Worm (Caenorhabditis elegans): Measurements from ENCODE around the gene R01B10.3.

R01B10.3 gene

DNA sequence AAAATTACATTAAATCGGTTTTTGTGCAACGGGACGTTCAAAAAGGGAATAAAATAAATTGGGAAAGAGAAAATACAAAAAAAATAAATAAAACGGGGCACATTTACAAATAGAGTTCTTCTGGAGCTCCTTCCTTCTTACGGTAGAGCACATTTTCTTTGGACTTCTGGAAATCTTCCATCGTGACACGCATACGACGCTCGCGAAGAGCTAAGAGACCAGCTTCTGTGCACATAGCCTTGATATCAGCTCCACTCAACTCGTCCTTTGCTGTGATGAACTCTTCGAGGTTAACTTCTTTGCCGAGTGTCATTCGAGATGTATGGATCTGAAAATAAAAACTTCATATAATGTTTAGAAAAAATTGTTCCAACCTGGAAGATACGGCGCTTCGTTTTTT is 28.8 kb downstream of the R01B10.3 start:
- TF ChIP-seq pqm-1 (tag; optimal IDR thresholded peaks at IDR 0.05): no peak
- no peak for TF ChIP-seq fkh-10 (GFP tag; optimal IDR thresholded peaks at IDR 0.05)
- no peak for TF ChIP-seq lim-6 (tag; optimal IDR thresholded peaks at IDR 0.05)
- TF ChIP-seq tbx-2 (tag; optimal IDR thresholded peaks at IDR 0.05): no peak

DNA sequence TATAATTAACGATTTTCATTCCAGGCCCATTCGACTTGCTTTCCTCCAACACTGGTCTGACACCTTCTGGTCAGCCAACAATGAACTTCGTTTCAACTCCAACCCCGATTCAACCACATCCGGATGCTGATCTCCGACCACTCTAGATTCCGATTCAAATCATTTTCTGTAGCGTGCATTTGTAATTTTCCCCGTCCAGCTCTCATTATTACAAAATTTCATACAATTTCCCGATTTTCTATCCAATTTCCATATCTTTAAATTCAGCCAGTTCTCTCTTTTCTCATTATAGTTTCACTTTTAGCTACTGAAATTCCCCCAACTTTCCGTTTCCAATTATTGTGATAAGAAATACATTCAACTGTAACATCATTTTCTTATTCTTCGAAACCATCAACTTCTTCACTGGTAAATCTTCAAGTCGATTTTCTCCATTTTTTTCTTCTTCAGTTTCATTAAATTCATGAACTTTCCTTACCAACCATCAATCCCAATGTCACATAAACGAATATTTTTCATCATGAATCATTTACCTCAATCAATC is 29.3 kb downstream of the R01B10.3 start:
- TF ChIP-seq C38D4.7 (GFP tag; optimal IDR thresholded peaks at IDR 0.05): no peak
- no peak for TF ChIP-seq ceh-30 (tag; optimal IDR thresholded peaks at IDR 0.05)
- no peak for TF ChIP-seq nhr-232 (tag; optimal IDR thresholded peaks at IDR 0.05)
- no peak for TF ChIP-seq pqm-1 (tag; optimal IDR thresholded peaks at IDR 0.05)
- no peak for TF ChIP-seq ref-2 (tag; optimal IDR thresholded peaks at IDR 0.05)
- no peak for TF ChIP-seq C08G9.2 (tag; optimal IDR thresholded peaks at IDR 0.05)
- no peak for TF ChIP-seq ceh-14 (tag; optimal IDR thresholded peaks at IDR 0.05)
- no peak for TF ChIP-seq ceh-2 (tag; optimal IDR thresholded peaks at IDR 0.05)
- TF ChIP-seq ceh-34 (tag; optimal IDR thresholded peaks at IDR 0.05): no peak
- no peak for TF ChIP-seq fkh-6 (tag; optimal IDR thresholded peaks at IDR 0.05)
- TF ChIP-seq tbx-7 (tag; optimal IDR thresholded peaks at IDR 0.05): no peak
- no peak for TF ChIP-seq lin-11 (tag; optimal IDR thresholded peaks at IDR 0.05)
- no peak for TF ChIP-seq syd-9 (tag; optimal IDR thresholded peaks at IDR 0.05)

DNA sequence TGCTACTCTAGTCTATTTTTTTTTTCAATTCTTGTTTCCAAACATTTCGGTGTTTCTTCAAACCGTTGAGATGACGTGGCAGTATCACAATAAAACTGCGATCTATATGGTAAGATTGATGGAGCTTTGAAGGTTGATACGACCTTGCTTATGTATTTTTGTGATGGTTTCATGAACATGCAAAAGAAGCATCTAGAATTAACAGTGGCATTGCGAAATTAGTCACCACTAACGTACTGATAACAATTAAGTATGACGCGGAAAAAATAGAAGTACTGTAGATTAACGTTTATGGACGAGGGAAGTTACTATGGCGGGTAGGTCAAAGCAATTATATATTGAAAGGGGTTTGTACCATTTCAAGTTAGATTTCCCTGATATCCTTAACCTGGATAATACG is 32.5 kb downstream of the R01B10.3 start:
- TF ChIP-seq fkh-6 (tag; optimal IDR thresholded peaks at IDR 0.05) (no peak), ceh-34 (tag; optimal IDR thresholded peaks at IDR 0.05) (no peak), pat-9 (tag; optimal IDR thresholded peaks at IDR 0.05) (no peak), tbx-7 (tag; optimal IDR thresholded peaks at IDR 0.05) (no peak), eyg-1 (tag; optimal IDR thresholded peaks at IDR 0.05) (no peak), ceh-30 (tag; optimal IDR thresholded peaks at IDR 0.05) (no peak), ceh-14 (tag; optimal IDR thresholded peaks at IDR 0.05) (no peak), nhr-11 (tag; optimal IDR thresholded peaks at IDR 0.05) (no peak), che-1 (tag; optimal IDR thresholded peaks at IDR 0.05) (no peak), ceh-9 (tag; optimal IDR thresholded peaks at IDR 0.05) (no peak), syd-9 (tag; optimal IDR thresholded peaks at IDR 0.05) (no peak), F13H6.1 (tag; optimal IDR thresholded peaks at IDR 0.05) (no peak), elt-2 (tag; optimal IDR thresholded peaks at IDR 0.05) (no peak), madf-2 (tag; optimal IDR thresholded peaks at IDR 0.05) (no peak), ama-1 (optimal IDR thresholded peaks at IDR 0.05) (no peak), ceh-31 (tag; optimal IDR thresholded peaks at IDR 0.05) (no peak)

DNA sequence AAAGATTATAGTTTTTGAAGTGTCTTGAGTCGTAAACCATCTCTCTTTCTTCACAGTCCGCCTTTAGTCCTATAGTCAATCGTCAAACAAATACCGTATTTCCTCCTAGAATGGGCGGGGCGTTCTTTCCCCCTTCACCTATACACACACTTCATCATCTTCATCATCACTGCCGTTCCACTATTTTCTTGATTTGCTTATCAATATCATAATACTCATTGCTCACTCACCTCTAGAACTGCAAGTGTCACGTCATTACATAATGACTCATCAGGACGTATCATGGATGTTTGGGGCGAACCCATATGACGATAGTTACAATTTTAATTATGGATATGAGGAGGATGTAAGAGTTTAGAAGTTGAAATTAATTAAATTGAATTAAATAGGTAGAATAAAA is 34.3 kb downstream of the R01B10.3 start:
- TF ChIP-seq unc-86 (tag; optimal IDR thresholded peaks at IDR 0.05) (no peak), pha-2 (tag; optimal IDR thresholded peaks at IDR 0.05) (no peak), ceh-19 (GFP tag; optimal IDR thresholded peaks at IDR 0.05) (no peak)

DNA sequence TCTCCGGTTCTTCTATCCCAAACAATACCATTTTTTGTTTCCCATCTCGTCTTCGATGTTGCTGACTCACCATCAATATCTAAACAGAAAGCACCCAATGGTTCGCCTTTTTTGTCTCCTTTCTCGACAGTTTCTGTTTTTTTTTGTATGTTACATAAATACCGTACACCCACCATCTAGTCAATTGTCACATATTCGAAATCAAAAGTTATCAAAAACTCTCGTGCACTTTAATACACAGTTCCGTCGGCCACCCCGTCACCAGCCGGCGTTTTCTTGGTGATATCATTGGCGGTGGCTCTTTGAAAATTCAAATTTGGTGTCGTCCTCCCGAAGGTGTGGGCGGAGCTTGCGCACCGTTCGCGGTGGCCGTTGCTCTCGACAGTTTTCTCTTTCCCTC is 37.0 kb downstream of the R01B10.3 start:
- no peak for TF ChIP-seq Y22D7AL.16 (tag; optimal IDR thresholded peaks at IDR 0.05)
- TF ChIP-seq fkh-10 (GFP tag; optimal IDR thresholded peaks at IDR 0.05): no peak
- no peak for TF ChIP-seq C38D4.7 (GFP tag; optimal IDR thresholded peaks at IDR 0.05)
- TF ChIP-seq eyg-1 (tag; optimal IDR thresholded peaks at IDR 0.05): no peak
- TF ChIP-seq pqm-1 (tag; optimal IDR thresholded peaks at IDR 0.05): no peak
- no peak for TF ChIP-seq npax-4 (tag; optimal IDR thresholded peaks at IDR 0.05)
- no peak for TF ChIP-seq K09A11.1 (tag; optimal IDR thresholded peaks at IDR 0.05; ENCODE audit: insufficient read depth)
- TF ChIP-seq ceh-31 (tag; optimal IDR thresholded peaks at IDR 0.05): no peak
- no peak for TF ChIP-seq hlh-6 (tag; optimal IDR thresholded peaks at IDR 0.05)

DNA sequence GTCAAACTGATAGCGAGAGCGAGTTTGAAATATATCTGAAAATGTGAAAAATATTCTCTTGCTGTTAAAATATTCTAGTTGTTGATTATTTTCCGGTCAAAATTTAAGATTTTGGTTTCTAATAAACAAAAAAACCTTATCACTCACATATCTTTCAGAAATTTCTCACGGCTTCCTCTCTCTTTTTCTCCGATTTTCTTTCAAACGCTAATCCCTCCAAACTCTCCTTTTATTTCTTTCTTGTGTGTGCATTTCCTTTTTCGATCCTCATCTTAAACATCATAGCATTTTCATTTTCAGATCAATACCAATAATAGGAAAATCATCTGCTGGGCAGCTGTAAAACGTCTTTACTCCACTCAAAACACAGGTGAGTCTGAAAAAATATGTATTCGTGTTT is 41.6 kb downstream of the R01B10.3 start, which contains the start of gene fos-1:
TSS of gene fos-1 (plus strand) at position 301 of the 400 bp plus-strand sequence.
- no peak for TF ChIP-seq pax-1 (tag; optimal IDR thresholded peaks at IDR 0.05)
- no peak for TF ChIP-seq sox-2 (GFP tag; IDR thresholded peaks at IDR 0.05)
- TF ChIP-seq F13H6.1 (tag; optimal IDR thresholded peaks at IDR 0.05): no peak
- no peak for TF ChIP-seq madf-2 (tag; optimal IDR thresholded peaks at IDR 0.05)
- TF ChIP-seq hlh-8 (tag; optimal IDR thresholded peaks at IDR 0.05): no peak
- no peak for TF ChIP-seq tbx-2 (tag; optimal IDR thresholded peaks at IDR 0.05)
- TF ChIP-seq elt-4 (tag; optimal IDR thresholded peaks at IDR 0.05): no peak
- TF ChIP-seq npax-4 (tag; optimal IDR thresholded peaks at IDR 0.05): no peak
- TF ChIP-seq elt-2 (tag; optimal IDR thresholded peaks at IDR 0.05): no peak
- no peak for TF ChIP-seq ama-1 (optimal IDR thresholded peaks at IDR 0.05)
- TF ChIP-seq T23F11.4 (GFP tag; optimal IDR thresholded peaks at IDR 0.05): no peak
- no peak for TF ChIP-seq K02D7.2 (tag; optimal IDR thresholded peaks at IDR 0.05)
- no peak for TF ChIP-seq hlh-30 (tag; optimal IDR thresholded peaks at IDR 0.05; ENCODE audit: insufficient read depth)
- TF ChIP-seq lim-6 (tag; optimal IDR thresholded peaks at IDR 0.05): no peak
- TF ChIP-seq dve-1 (tag; optimal IDR thresholded peaks at IDR 0.05): no peak
- no peak for TF ChIP-seq ceh-22 (tag; optimal IDR thresholded peaks at IDR 0.05)
- TF ChIP-seq ref-2 (tag; optimal IDR thresholded peaks at IDR 0.05): no peak
- TF ChIP-seq eyg-1 (tag; optimal IDR thresholded peaks at IDR 0.05): no peak

Data from whole organism, late embryonic.